Fruit fly (Drosophila melanogaster): ENCODE data around the gene CG42724.

Gene CG42724

dm6 chr3R:6405674-6406565 lies 37.8 kb upstream of the CG42724 start, which contains the start of gene Dmtn (continued):
- TF ChIP-seq NC2α (GFP tag; optimal IDR thresholded peaks at IDR 0.05) (peak; percentile 24), kah (GFP tag; optimal IDR thresholded peaks at IDR 0.05) (no peak), prd (optimal IDR thresholded peaks at IDR 0.05) (no peak), prd (GFP tag; IDR thresholded peaks at IDR 0.05) (no peak), CG17568 (GFP tag; optimal IDR thresholded peaks at IDR 0.05) (peak; percentile 37), CG4707 (GFP tag; optimal IDR thresholded peaks at IDR 0.05) (peak; percentile 34), repo (GFP tag; optimal IDR thresholded peaks at IDR 0.05) (peak; percentile 4), nmo (GFP tag; optimal IDR thresholded peaks at IDR 0.05) (peak; percentile 47), emc (GFP tag; optimal IDR thresholded peaks at IDR 0.05) (peak; percentile 37), Dip3 (GFP tag; optimal IDR thresholded peaks at IDR 0.05) (no peak), CG8359 (GFP tag; optimal IDR thresholded peaks at IDR 0.05; ENCODE audit: borderline replicate concordance) (no peak), CG7556 (GFP tag; optimal IDR thresholded peaks at IDR 0.05) (peak; percentile 35), CG10321 (GFP tag; IDR thresholded peaks at IDR 0.05) (no peak), nau (GFP tag; optimal IDR thresholded peaks at IDR 0.05) (peak; percentile 39), unpg (GFP tag; optimal IDR thresholded peaks at IDR 0.05) (no peak), sqz (GFP tag; optimal IDR thresholded peaks at IDR 0.05) (no peak), grn (GFP tag; optimal IDR thresholded peaks at IDR 0.05) (no peak), Atf-2 (GFP tag; optimal IDR thresholded peaks at IDR 0.05) (no peak), sd (tag; optimal IDR thresholded peaks at IDR 0.05) (no peak), Mad (GFP tag; optimal IDR thresholded peaks at IDR 0.05) (no peak), vvl (GFP tag; IDR thresholded peaks at IDR 0.05) (no peak), CG30431 (GFP tag; optimal IDR thresholded peaks at IDR 0.05) (peak; percentile 2), CG14441 (GFP tag; IDR thresholded peaks at IDR 0.05) (no peak), Stat92E (GFP tag; optimal IDR thresholded peaks at IDR 0.05) (peak in 1 of 3 experiments; percentile 85), CG1832 (GFP tag; optimal IDR thresholded peaks at IDR 0.05) (no peak), Hmr (GFP tag; optimal IDR thresholded peaks at IDR 0.05) (peak; percentile 59), pita (GFP tag; optimal IDR thresholded peaks at IDR 0.05) (no peak), hbn (GFP tag; IDR thresholded peaks at IDR 0.05; ENCODE audit: partially characterized antibody) (no peak), Rfx (GFP tag; IDR thresholded peaks at IDR 0.05) (no peak), ap (GFP tag; IDR thresholded peaks at IDR 0.05) (no peak), ind (GFP tag; optimal IDR thresholded peaks at IDR 0.05) (no peak), CG2875 (GFP tag; optimal IDR thresholded peaks at IDR 0.05) (peak; percentile 24), ham (GFP tag; IDR thresholded peaks at IDR 0.05) (no peak), Lim3 (GFP tag; IDR thresholded peaks at IDR 0.05) (no peak), CG17912 (GFP tag; optimal IDR thresholded peaks at IDR 0.05) (peak; percentile 16), Jarid2 (GFP tag; optimal IDR thresholded peaks at IDR 0.05) (peak; percentile 95), Usf (GFP tag; optimal IDR thresholded peaks at IDR 0.05) (no peak), CG30020 (tag; optimal IDR thresholded peaks at IDR 0.05) (peak; percentile 9), zf30C (GFP tag; optimal IDR thresholded peaks at IDR 0.05) (no peak), Nf-YC (tag; optimal IDR thresholded peaks at IDR 0.05) (peak; percentile 10), Eip74EF (GFP tag; optimal IDR thresholded peaks at IDR 0.05) (peak in 1 of 2 experiments; percentile 26), zfh1 (GFP tag; IDR thresholded peaks at IDR 0.05) (no peak), unc-4 (GFP tag; IDR thresholded peaks at IDR 0.05; ENCODE audit: partially characterized antibody) (no peak), CG6689 (GFP tag; IDR thresholded peaks at IDR 0.05) (no peak), CG10543 (GFP tag; optimal IDR thresholded peaks at IDR 0.05) (peak; percentile 49), Hr39 (optimal IDR thresholded peaks at IDR 0.05) (no peak), sens (GFP tag) (peak; percentile 68), bigmax (GFP tag; optimal IDR thresholded peaks at IDR 0.05) (peak; percentile 1)
